Fruit fly (Drosophila melanogaster): ENCODE data around the gene S-Lap2.

- TF ChIP-seq Sin3A (optimal IDR thresholded peaks at IDR 0.05): no peak
- TF ChIP-seq h (optimal IDR thresholded peaks at IDR 0.05): no peak
- no peak for TF ChIP-seq psq (optimal IDR thresholded peaks at IDR 0.05)
- no peak for TF ChIP-seq Myc (optimal IDR thresholded peaks at IDR 0.05)
- no peak for TF ChIP-seq insv (optimal IDR thresholded peaks at IDR 0.05)
- TF ChIP-seq ttk (optimal IDR thresholded peaks at IDR 0.05): no peak
Measured at dm6 chr3L:8575844-8576842, 43.5 kb upstream of the S-Lap2 start, which contains the start of the genes CG6638 and CG43078.

Measured in Kc167 (cell line).